Worm (Caenorhabditis elegans) whole organism, L2 larva: ENCODE measurements around the gene lev-8.
A peak's percentile ranks its signal among the peaks of the same experiment; 100 is the strongest.

Experiments
- C34F6.9 ChIP-seq: fragments of 150-350 bp; optimal IDR thresholded peaks from 2 replicates; lab custom pipeline; 2014; ENCODE audit warnings: missing biosample characterization, missing genetic modification characterization
- F13H6.1 ChIP-seq: sonication (generic microtip); optimal IDR thresholded peaks from 2 replicates; lab custom pipeline; 2016; ENCODE audit warnings: missing genetic modification characterization, missing compliant biosample characterization
- R02D3.7 ChIP-seq: fragments of 150-350 bp; optimal IDR thresholded peaks from 2 replicates; lab custom pipeline; 2014; ENCODE audit warnings: missing biosample characterization, missing genetic modification characterization
- ZK546.5 ChIP-seq: sonication (generic microtip); optimal IDR thresholded peaks from 2 replicates; lab custom pipeline; 2017; ENCODE audit warnings: missing biosample characterization, missing genetic modification characterization
- alr-1 ChIP-seq: fragments of 150-350 bp; optimal IDR thresholded peaks from 2 replicates; lab custom pipeline; 2014; ENCODE audit warnings: missing biosample characterization, missing genetic modification characterization
- aly-2 ChIP-seq: fragments of 150-350 bp; optimal IDR thresholded peaks from 2 replicates; lab custom pipeline; 2014; ENCODE audit warnings: missing biosample characterization, missing genetic modification characterization
- ama-1 ChIP-seq: fragments of 150-350 bp; optimal IDR thresholded peaks from 2 replicates; lab custom pipeline; 2018; ENCODE audit warnings: inconsistent platforms
- blmp-1 ChIP-seq: sonication (generic microtip); optimal IDR thresholded peaks from 2 replicates; lab custom pipeline; 2017; ENCODE audit warnings: missing genetic modification characterization, mild to moderate bottlenecking, missing compliant biosample characterization, antibody characterized with exemption, moderate library complexity; ENCODE audit not compliant: insufficient read depth
- ceh-16 ChIP-seq: fragments of 150-350 bp; optimal IDR thresholded peaks from 2 replicates; lab custom pipeline; 2014; ENCODE audit warnings: missing biosample characterization, missing genetic modification characterization
- egl-27 ChIP-seq: sonication (generic microtip); optimal IDR thresholded peaks from 3 replicates; lab custom pipeline; 2017; ENCODE audit warnings: missing biosample characterization, missing genetic modification reagents, missing genetic modification characterization
- elt-3 ChIP-seq: sonication (generic microtip); optimal IDR thresholded peaks from 2 replicates; lab custom pipeline; 2017; ENCODE audit warnings: missing biosample characterization, missing genetic modification characterization
- fos-1 ChIP-seq: fragments of 150-350 bp; optimal IDR thresholded peaks from 2 replicates; lab custom pipeline; 2014; ENCODE audit warnings: missing biosample characterization, missing genetic modification characterization
- gmeb-1 ChIP-seq: fragments of 150-350 bp; optimal IDR thresholded peaks from 2 replicates; lab custom pipeline; 2014; ENCODE audit warnings: missing biosample characterization, missing genetic modification characterization
- lin-11 ChIP-seq: fragments of 150-350 bp; sonication (generic microtip); optimal IDR thresholded peaks from 2 replicates; lab custom pipeline; 2014; ENCODE audit warnings: missing biosample characterization, missing genetic modification characterization, inconsistent platforms, mixed read lengths
- lin-13 ChIP-seq: fragments of 150-350 bp; optimal IDR thresholded peaks from 2 replicates; lab custom pipeline; 2014; ENCODE audit warnings: missing biosample characterization, missing genetic modification reagents, missing genetic modification characterization
- lin-39 ChIP-seq: fragments of 150-350 bp; optimal IDR thresholded peaks from 2 replicates; lab custom pipeline; 2014; ENCODE audit warnings: missing biosample characterization, missing genetic modification reagents, missing genetic modification characterization
- lsy-2 ChIP-seq, 2 experiments: fragments of 150-350 bp in 1 of 2; sonication (generic microtip) in 1 of 2; optimal IDR thresholded peaks; 2 replicates each; lab custom pipeline; 2014 to 2017; ENCODE audit warnings: missing biosample characterization in 2 of 2, missing genetic modification characterization in 2 of 2
- mab-5 ChIP-seq: fragments of 150-350 bp; optimal IDR thresholded peaks from 2 replicates; lab custom pipeline; 2014; ENCODE audit warnings: missing biosample characterization, missing genetic modification characterization
- mbf-1 ChIP-seq: sonication (generic microtip); optimal IDR thresholded peaks from 2 replicates; lab custom pipeline; 2017; ENCODE audit warnings: missing biosample characterization, missing genetic modification characterization
- nhr-10 ChIP-seq: sonication (generic microtip); optimal IDR thresholded peaks from 2 replicates; lab custom pipeline; 2017; ENCODE audit warnings: missing biosample characterization, missing genetic modification characterization
- nhr-11 ChIP-seq: fragments of 150-350 bp; optimal IDR thresholded peaks from 2 replicates; lab custom pipeline; 2014; ENCODE audit warnings: missing biosample characterization, missing genetic modification characterization
- nhr-12 ChIP-seq: fragments of 150-350 bp; optimal IDR thresholded peaks from 2 replicates; lab custom pipeline; 2014; ENCODE audit warnings: missing biosample characterization, missing genetic modification characterization
- nhr-129 ChIP-seq: fragments of 150-350 bp; optimal IDR thresholded peaks from 2 replicates; lab custom pipeline; 2014; ENCODE audit warnings: missing biosample characterization, missing genetic modification characterization
- nhr-21 ChIP-seq: fragments of 150-350 bp; optimal IDR thresholded peaks from 2 replicates; lab custom pipeline; 2014; ENCODE audit warnings: missing biosample characterization, missing genetic modification characterization
- nhr-23 ChIP-seq: fragments of 150-350 bp; optimal IDR thresholded peaks from 2 replicates; lab custom pipeline; 2014; ENCODE audit warnings: missing biosample characterization, missing genetic modification reagents, missing genetic modification characterization
- nhr-237 ChIP-seq: fragments of 150-350 bp; optimal IDR thresholded peaks from 2 replicates; lab custom pipeline; 2014; ENCODE audit warnings: missing biosample characterization, missing genetic modification characterization
- nhr-25 ChIP-seq: fragments of 150-350 bp; sonication (generic microtip); optimal IDR thresholded peaks from 3 replicates; lab custom pipeline; 2014; ENCODE audit warnings: missing biosample characterization, missing genetic modification characterization
- nhr-6 ChIP-seq: fragments of 150-350 bp; optimal IDR thresholded peaks from 2 replicates; lab custom pipeline; 2014; ENCODE audit warnings: missing biosample characterization, missing genetic modification characterization
- nhr-77 ChIP-seq: fragments of 150-350 bp; optimal IDR thresholded peaks from 2 replicates; lab custom pipeline; 2014; ENCODE audit warnings: missing biosample characterization, missing genetic modification characterization
- peb-1 ChIP-seq: fragments of 150-350 bp; optimal IDR thresholded peaks from 2 replicates; lab custom pipeline; 2014; ENCODE audit warnings: missing biosample characterization, missing genetic modification characterization
- sem-4 ChIP-seq: fragments of 150-350 bp; optimal IDR thresholded peaks from 2 replicates; lab custom pipeline; 2014; ENCODE audit warnings: missing biosample characterization, missing genetic modification reagents, missing genetic modification characterization
- skn-1 ChIP-seq: sonication (generic microtip); optimal IDR thresholded peaks from 2 replicates; lab custom pipeline; 2017; ENCODE audit warnings: missing biosample characterization, missing genetic modification characterization
- sma-9 ChIP-seq, 2 experiments: fragments of 150-350 bp in 1 of 2; sonication (generic microtip) in 1 of 2; optimal IDR thresholded peaks; 2 replicates each; lab custom pipeline; 2014 to 2016; ENCODE audit warnings: missing genetic modification characterization in 2 of 2, mild to moderate bottlenecking in 1 of 2, missing biosample characterization in 1 of 2, missing compliant biosample characterization in 1 of 2, missing genetic modification reagents in 1 of 2, moderate library complexity in 1 of 2
- snpc-4 ChIP-seq: fragments of 150-350 bp; optimal IDR thresholded peaks from 2 replicates; lab custom pipeline; 2014; ENCODE audit warnings: missing biosample characterization, missing genetic modification characterization
- unc-55 ChIP-seq: fragments of 150-350 bp; sonication (generic microtip); optimal IDR thresholded peaks from 3 replicates; lab custom pipeline; 2014; ENCODE audit warnings: missing biosample characterization, missing genetic modification reagents, missing genetic modification characterization
- unc-62 ChIP-seq: fragments of 150-350 bp; optimal IDR thresholded peaks from 2 replicates; lab custom pipeline; 2014; ENCODE audit warnings: missing biosample characterization, missing genetic modification reagents, missing genetic modification characterization
- zag-1 ChIP-seq: fragments of 150-350 bp; optimal IDR thresholded peaks from 2 replicates; lab custom pipeline; 2014; ENCODE audit warnings: missing biosample characterization, missing genetic modification characterization
- ztf-1 ChIP-seq: fragments of 200-800 bp; sonication (Bioruptor generic); conservative IDR thresholded peaks from 2 replicates; pipeline ENCODE4 v1.3.6; 2022; ENCODE audit warnings: missing genetic modification characterization, missing compliant biosample characterization
- ztf-11 ChIP-seq: sonication (generic microtip); optimal IDR thresholded peaks from 2 replicates; lab custom pipeline; 2017; ENCODE audit warnings: missing biosample characterization, missing genetic modification characterization

lev-8 gene

ce11 chrX:11592539-11592938, 31.8 kb downstream of the lev-8 start:
- TF ChIP-seq sem-4 (tag; lab: Kevin White, UChicago), result no peak
- no peak for TF ChIP-seq unc-62 (GFP tag; lab: Kevin White, UChicago)
- TF ChIP-seq lin-11, result no peak
- no peak for TF ChIP-seq blmp-1 (tag; lab: Kevin White, UChicago)
- no peak for TF ChIP-seq nhr-10 (tag; lab: Kevin White, UChicago)
- TF ChIP-seq sma-9 (GFP tag; optimal IDR thresholded peaks at IDR 0.05; lab: Kevin White, UChicago), result no peak
- no peak for TF ChIP-seq sma-9 (tag; optimal IDR thresholded peaks at IDR 0.05; lab: Kevin White, UChicago)
- TF ChIP-seq lin-13 (GFP tag; lab: Kevin White, UChicago), result no peak
- no peak for TF ChIP-seq peb-1 (tag; lab: Kevin White, UChicago)
- no peak for TF ChIP-seq ceh-16 (tag; lab: Kevin White, UChicago)
- TF ChIP-seq C34F6.9 (tag; lab: Kevin White, UChicago), result no peak
- TF ChIP-seq ZK546.5 (tag; lab: Kevin White, UChicago), result no peak
- no peak for TF ChIP-seq nhr-23
- TF ChIP-seq nhr-11 (tag; lab: Kevin White, UChicago), result no peak
- TF ChIP-seq snpc-4 (tag; lab: Kevin White, UChicago), result no peak

ce11 chrX:11596876-11597275, 36.2 kb downstream of the lev-8 start:
- TF ChIP-seq alr-1 (tag; lab: Kevin White, UChicago), result no peak
- TF ChIP-seq R02D3.7 (tag; lab: Kevin White, UChicago), result no peak
- no peak for TF ChIP-seq sma-9 (GFP tag; optimal IDR thresholded peaks at IDR 0.05; lab: Kevin White, UChicago)
- no peak for TF ChIP-seq sma-9 (tag; optimal IDR thresholded peaks at IDR 0.05; lab: Kevin White, UChicago)
- TF ChIP-seq, all 48 proteins: peak for 0

- TF ChIP-seq mab-5 (tag; lab: Kevin White, UChicago), result no peak
- TF ChIP-seq nhr-10 (tag; lab: Kevin White, UChicago), result no peak
- no peak for TF ChIP-seq nhr-6 (tag; lab: Kevin White, UChicago)
- TF ChIP-seq, all 48 proteins: peak for 0
These were observed 38.1 kb downstream of the lev-8 start for ce11 chrX:11598839-11599238.

- TF ChIP-seq lin-11 (no peak), nhr-129 (no peak), nhr-10 (tag; lab: Kevin White, UChicago) (no peak), sma-9 (GFP tag; optimal IDR thresholded peaks at IDR 0.05; lab: Kevin White, UChicago) (no peak), sma-9 (tag; optimal IDR thresholded peaks at IDR 0.05; lab: Kevin White, UChicago) (no peak), mbf-1 (tag; lab: Kevin White, UChicago) (no peak), aly-2 (tag; lab: Kevin White, UChicago) (no peak), nhr-6 (tag; lab: Kevin White, UChicago) (no peak), mab-5 (tag; lab: Kevin White, UChicago) (no peak), nhr-12 (tag; lab: Kevin White, UChicago) (no peak), nhr-23 (no peak)
These were observed 39.9 kb downstream of the lev-8 start for ce11 chrX:11600488-11601106.

- TF ChIP-seq ztf-1 (GFP tag; lab: Robert Waterston, UW) (no peak), nhr-77 (tag; lab: Kevin White, UChicago) (peak; percentile 4), F13H6.1 (tag; lab: Kevin White, UChicago) (peak; percentile 34), nhr-6 (tag; lab: Kevin White, UChicago) (peak; percentile 69), mbf-1 (tag; lab: Kevin White, UChicago) (peak; percentile 44), elt-3 (tag; lab: Kevin White, UChicago) (no peak), peb-1 (tag; lab: Kevin White, UChicago) (no peak), skn-1 (tag; lab: Kevin White, UChicago) (no peak), nhr-237 (tag; lab: Kevin White, UChicago) (no peak), aly-2 (tag; lab: Kevin White, UChicago) (no peak), unc-55 (peak; percentile 51), ceh-16 (tag; lab: Kevin White, UChicago) (no peak), gmeb-1 (tag; lab: Kevin White, UChicago) (peak; percentile 30), nhr-23 (no peak), C34F6.9 (tag; lab: Kevin White, UChicago) (peak; percentile 49), fos-1 (tag; lab: Kevin White, UChicago) (no peak), lin-11 (no peak), lin-39 (tag; lab: Kevin White, UChicago) (no peak), ztf-11 (tag; lab: Kevin White, UChicago) (no peak), R02D3.7 (tag; lab: Kevin White, UChicago) (no peak), nhr-12 (tag; lab: Kevin White, UChicago) (no peak), ama-1 (lab: Kevin White, UChicago) (peak; percentile 88), nhr-25 (tag; lab: Kevin White, UChicago) (peak; percentile 77), zag-1 (peak; percentile 44), blmp-1 (tag; lab: Kevin White, UChicago) (peak; percentile 9), egl-27 (no peak), sem-4 (tag; lab: Kevin White, UChicago) (peak; percentile 17), nhr-10 (tag; lab: Kevin White, UChicago) (peak; percentile 7), lsy-2 (tag; optimal IDR thresholded peaks at IDR 0.05; lab: Kevin White, UChicago) (peak; percentile 47 to 75), nhr-21 (tag; lab: Kevin White, UChicago) (peak; percentile 32)
These were observed 42.8 kb downstream of the lev-8 start for ce11 chrX:11603234-11604108.
